Worm (Caenorhabditis elegans) whole organism, early embryonic: ENCODE measurements around the gene T27A8.3.
"Not testable (repeated sequence)": the region's sequence is repeated elsewhere in the genome, so short reads cannot be mapped to it uniquely, and the experiment has no call there.

Experiments used
- B0310.2 ChIP-seq: sonication (generic microtip); optimal IDR thresholded peaks from 2 replicates; lab custom pipeline; 2016; ENCODE audit warnings: mild to moderate bottlenecking, missing genetic modification characterization, missing compliant biosample characterization
- F13C5.2 ChIP-seq: sonication (generic microtip); optimal IDR thresholded peaks from 2 replicates; lab custom pipeline; 2017; ENCODE audit warnings: mild to moderate bottlenecking, missing genetic modification characterization, inconsistent platforms, missing compliant biosample characterization
- aly-1 ChIP-seq: sonication (generic microtip); optimal IDR thresholded peaks from 2 replicates; lab custom pipeline; 2016; ENCODE audit warnings: missing genetic modification characterization, missing compliant biosample characterization
- ama-1 ChIP-seq: fragments of 150-350 bp; optimal IDR thresholded peaks from 2 replicates; lab custom pipeline; 2014
- ceh-13 ChIP-seq: fragments of 200-800 bp; sonication (Bioruptor generic); optimal IDR thresholded peaks from 2 replicates; lab custom pipeline; 2018; ENCODE audit warnings: mild to moderate bottlenecking, missing genetic modification characterization, missing compliant biosample characterization
- ceh-36 ChIP-seq: sonication (generic microtip); optimal IDR thresholded peaks from 2 replicates; lab custom pipeline; 2016; ENCODE audit warnings: missing genetic modification characterization, inconsistent platforms, missing compliant biosample characterization
- ets-7 ChIP-seq: sonication (generic microtip); optimal IDR thresholded peaks from 2 replicates; lab custom pipeline; 2016; ENCODE audit warnings: missing genotype, missing genetic modification characterization, missing compliant biosample characterization
- flt-1 ChIP-seq: fragments of 200-800 bp; sonication (Bioruptor generic); IDR thresholded peaks from 2 replicates; pipeline ENCODE4 v1.3.6; 2022; ENCODE audit warnings: missing genetic modification characterization, missing compliant biosample characterization
- hmbx-1 ChIP-seq: sonication (generic microtip); optimal IDR thresholded peaks from 2 replicates; lab custom pipeline; 2016; ENCODE audit warnings: mild to moderate bottlenecking, missing genetic modification characterization, missing compliant biosample characterization
- hmg-4 ChIP-seq: fragments of 200-800 bp; sonication (Bioruptor generic); optimal IDR thresholded peaks from 2 replicates; lab custom pipeline; 2018; ENCODE audit warnings: mild to moderate bottlenecking, missing genetic modification characterization, missing compliant biosample characterization
- hnd-1 ChIP-seq: sonication (generic microtip); optimal IDR thresholded peaks from 2 replicates; lab custom pipeline; 2016; ENCODE audit warnings: missing genetic modification characterization, missing compliant biosample characterization
- pes-1 ChIP-seq: fragments of 200-800 bp; sonication (Bioruptor generic); IDR thresholded peaks from 2 replicates; pipeline ENCODE4 v1.3.6; 2022; ENCODE audit warnings: missing genetic modification reagents, missing genetic modification characterization, missing compliant biosample characterization
- scrt-1 ChIP-seq: fragments of 200-800 bp; sonication (Bioruptor generic); IDR thresholded peaks from 2 replicates; pipeline ENCODE4 v1.3.6; 2022; ENCODE audit warnings: missing genetic modification characterization, missing compliant biosample characterization
- sea-1 ChIP-seq: fragments of 200-800 bp; sonication (Bioruptor generic); conservative IDR thresholded peaks from 2 replicates; pipeline ENCODE4 v1.3.6; 2022; ENCODE audit warnings: missing genetic modification characterization, missing compliant biosample characterization
- tbx-11 ChIP-seq: fragments of 200-800 bp; sonication (Bioruptor generic); IDR thresholded peaks from 2 replicates; pipeline ENCODE4 v1.3.6; 2022; ENCODE audit warnings: missing genetic modification characterization, missing compliant biosample characterization
- tbx-37 ChIP-seq: fragments of 200-800 bp; sonication (Bioruptor generic); conservative IDR thresholded peaks from 2 replicates; pipeline ENCODE4 v1.3.6; 2022; ENCODE audit warnings: missing genetic modification reagents, missing genetic modification characterization, missing compliant biosample characterization
- tra-4 ChIP-seq: sonication (generic microtip); optimal IDR thresholded peaks from 2 replicates; lab custom pipeline; 2017; ENCODE audit warnings: missing genetic modification characterization, missing compliant biosample characterization

The T27A8.3 gene

DNA sequence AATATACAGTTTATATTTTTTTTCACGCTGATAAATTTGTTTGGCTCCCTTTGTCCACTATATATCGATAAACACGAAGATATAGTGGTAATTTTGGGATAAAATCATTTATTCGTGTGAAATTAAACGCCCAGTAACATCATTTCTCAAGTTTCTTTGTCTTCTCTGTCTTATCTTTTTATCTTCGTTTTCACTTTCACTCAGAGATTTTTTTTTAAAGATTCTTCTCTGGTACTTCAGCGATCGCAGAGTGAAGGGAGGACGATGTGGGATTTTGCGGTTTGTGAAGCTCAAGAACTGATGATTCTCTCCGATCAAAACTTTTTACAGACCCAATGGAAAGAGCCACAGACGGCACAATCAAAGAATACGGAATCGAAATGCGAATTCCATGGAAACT lies at the start of gene T27A8.3:
Gene T27A8.3, plus strand, starts transcription at position 301 of the 400 bp plus-strand sequence.
- not testable (repeated sequence) for TF ChIP-seq ceh-13 (GFP tag; lab: Kevin White, UChicago); F13C5.2 (tag; lab: Kevin White, UChicago); hnd-1 (tag; lab: Kevin White, UChicago)

ce11 chrX:16016796-16017195 lies 45.7 kb upstream of the T27A8.3 start, which contains the start of the genes VB0395L.1 and nhx-1:
Gene VB0395L.1 (minus strand): TSS chrX:16016981.
Gene nhx-1 (plus strand): TSS chrX:16017121.
- TF ChIP-seq aly-1 (no peak), tra-4 (tag; lab: Kevin White, UChicago) (no peak), scrt-1 (GFP tag; lab: Robert Waterston, UW) (no peak), flt-1 (GFP tag; lab: Robert Waterston, UW) (no peak), hmg-4 (GFP tag; lab: Kevin White, UChicago) (no peak), F13C5.2 (tag; lab: Kevin White, UChicago) (no peak), tbx-11 (no peak), hmbx-1 (tag; lab: Kevin White, UChicago) (no peak), hnd-1 (tag; lab: Kevin White, UChicago) (no peak), sea-1 (no peak), tbx-37 (GFP tag; lab: Robert Waterston, UW) (no peak), pes-1 (GFP tag; lab: Robert Waterston, UW) (no peak), ets-7 (tag; lab: Kevin White, UChicago) (no peak), ceh-13 (GFP tag; lab: Kevin White, UChicago) (no peak)

ce11 chrX:16024558-16024957 lies 37.9 kb upstream of the T27A8.3 start:
- peak; percentile 54 for TF ChIP-seq scrt-1 (GFP tag; lab: Robert Waterston, UW)
- no peak for TF ChIP-seq pes-1 (GFP tag; lab: Robert Waterston, UW)
- no peak for TF ChIP-seq tra-4 (tag; lab: Kevin White, UChicago)
- TF ChIP-seq aly-1, result no peak

DNA sequence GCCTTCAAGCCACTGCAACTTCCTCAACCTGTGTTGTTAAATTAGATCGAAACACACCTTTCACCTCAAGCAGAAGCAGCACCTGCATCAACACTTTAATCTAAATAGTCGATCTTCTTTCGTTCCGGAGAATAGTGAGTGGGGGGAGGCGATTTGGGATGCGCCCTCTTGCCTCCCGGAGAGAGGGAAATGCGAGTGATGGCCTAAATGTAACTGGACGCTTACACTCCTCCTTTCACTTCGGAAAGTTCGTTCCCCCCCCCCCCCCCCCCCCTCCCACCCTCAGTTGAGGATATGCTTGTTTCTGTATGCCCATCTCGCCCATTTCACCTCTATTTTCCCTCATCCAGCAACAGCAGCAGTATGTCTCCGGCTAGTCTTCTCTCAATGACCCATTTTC lies 33.5 kb upstream of the T27A8.3 start:
- TF ChIP-seq ets-7 (tag; lab: Kevin White, UChicago) (no peak), tbx-37 (GFP tag; lab: Robert Waterston, UW) (no peak), F13C5.2 (tag; lab: Kevin White, UChicago) (no peak), ama-1 (lab: Kevin White, UChicago) (no peak), scrt-1 (GFP tag; lab: Robert Waterston, UW) (no peak), sea-1 (no peak), ceh-13 (GFP tag; lab: Kevin White, UChicago) (no peak), hmg-4 (GFP tag; lab: Kevin White, UChicago) (no peak), ceh-36 (tag; lab: Kevin White, UChicago) (no peak), tra-4 (tag; lab: Kevin White, UChicago) (no peak), aly-1 (no peak), tbx-11 (no peak), flt-1 (GFP tag; lab: Robert Waterston, UW) (no peak), pes-1 (GFP tag; lab: Robert Waterston, UW) (no peak), hnd-1 (tag; lab: Kevin White, UChicago) (no peak), hmbx-1 (tag; lab: Kevin White, UChicago) (no peak), B0310.2 (no peak)

DNA sequence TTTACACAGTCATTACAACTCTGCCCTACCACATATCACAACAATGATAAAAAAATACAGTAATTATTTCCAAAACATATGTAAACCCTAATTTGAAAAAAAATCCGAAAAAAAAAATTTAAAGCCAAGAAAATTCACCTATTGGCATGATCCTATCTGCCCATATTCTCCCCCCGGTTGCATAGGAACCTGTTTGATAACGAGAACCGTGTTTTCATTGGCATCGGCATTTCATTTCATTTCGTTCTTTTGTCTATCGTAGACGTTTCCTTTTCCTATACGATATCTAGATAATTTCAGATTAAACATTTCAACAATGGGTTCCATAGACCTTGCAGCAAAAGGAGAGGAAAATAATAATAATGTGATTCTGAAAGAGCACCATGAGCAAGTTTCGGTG lies 32.0 kb upstream of the T27A8.3 start, which contains the start of gene mboa-1:
Gene mboa-1, plus strand, starts transcription at position 301 of the 400 bp plus-strand sequence.
- no peak for TF ChIP-seq ets-7 (tag; lab: Kevin White, UChicago)
- TF ChIP-seq pes-1 (GFP tag; lab: Robert Waterston, UW), result no peak
- no peak for TF ChIP-seq tbx-37 (GFP tag; lab: Robert Waterston, UW)
- TF ChIP-seq scrt-1 (GFP tag; lab: Robert Waterston, UW), result no peak
- TF ChIP-seq aly-1, result no peak
- no peak for TF ChIP-seq hmbx-1 (tag; lab: Kevin White, UChicago)
- no peak for TF ChIP-seq sea-1
- no peak for TF ChIP-seq F13C5.2 (tag; lab: Kevin White, UChicago)

DNA sequence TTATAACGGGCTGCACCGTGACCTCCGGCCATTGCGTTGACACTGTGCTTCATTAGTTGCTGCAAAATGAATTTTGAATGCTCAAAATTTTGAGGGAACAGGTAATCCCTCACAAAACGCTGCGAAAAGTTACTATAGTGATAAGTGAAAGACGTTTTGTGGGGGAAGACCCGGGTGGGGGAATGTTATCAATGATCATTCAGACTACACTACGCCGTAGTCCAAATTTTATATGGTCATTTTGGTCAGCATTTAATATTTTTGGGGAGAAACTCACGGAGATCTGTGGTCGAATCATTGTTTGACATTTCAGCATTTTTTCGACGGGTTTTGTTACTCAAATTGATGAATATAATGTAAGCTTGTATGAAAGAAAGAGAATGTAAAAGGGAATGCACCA lies 23.3 kb upstream of the T27A8.3 start:
- TF ChIP-seq B0310.2 (no peak), ceh-36 (tag; lab: Kevin White, UChicago) (no peak), pes-1 (GFP tag; lab: Robert Waterston, UW) (no peak), aly-1 (no peak), flt-1 (GFP tag; lab: Robert Waterston, UW) (no peak), hnd-1 (tag; lab: Kevin White, UChicago) (no peak), tbx-11 (no peak), sea-1 (no peak), scrt-1 (GFP tag; lab: Robert Waterston, UW) (no peak), ceh-13 (GFP tag; lab: Kevin White, UChicago) (no peak), tra-4 (tag; lab: Kevin White, UChicago) (no peak), ama-1 (lab: Kevin White, UChicago) (no peak), hmbx-1 (tag; lab: Kevin White, UChicago) (no peak), ets-7 (tag; lab: Kevin White, UChicago) (no peak), tbx-37 (GFP tag; lab: Robert Waterston, UW) (no peak), hmg-4 (GFP tag; lab: Kevin White, UChicago) (no peak), F13C5.2 (tag; lab: Kevin White, UChicago) (no peak)

ce11 chrX:16040207-16040716 lies 22.2 kb upstream of the T27A8.3 start, which contains the start of gene B0395.3:
Gene B0395.3 (minus strand): TSS chrX:16040257.
- TF ChIP-seq B0310.2 (no peak), hnd-1 (tag; lab: Kevin White, UChicago) (no peak), tbx-11 (no peak), tbx-37 (GFP tag; lab: Robert Waterston, UW) (no peak), pes-1 (GFP tag; lab: Robert Waterston, UW) (peak; percentile 42; the same call in 1 of the 2 replicates), scrt-1 (GFP tag; lab: Robert Waterston, UW) (no peak), sea-1 (0 out of 2 replicates have a peak, but pooled peaks have one; percentile 22), ceh-13 (GFP tag; lab: Kevin White, UChicago) (no peak), ceh-36 (tag; lab: Kevin White, UChicago) (peak; percentile 36), tra-4 (tag; lab: Kevin White, UChicago) (no peak), ama-1 (lab: Kevin White, UChicago) (no peak), ets-7 (tag; lab: Kevin White, UChicago) (no peak), hmg-4 (GFP tag; lab: Kevin White, UChicago) (peak; percentile 84), aly-1 (peak; percentile 2), flt-1 (GFP tag; lab: Robert Waterston, UW) (no peak), hmbx-1 (tag; lab: Kevin White, UChicago) (no peak), F13C5.2 (tag; lab: Kevin White, UChicago) (peak; percentile 15)
